Fruit fly (Drosophila melanogaster): ENCODE results near the gene CG12974.

Gene CG12974

DNA sequence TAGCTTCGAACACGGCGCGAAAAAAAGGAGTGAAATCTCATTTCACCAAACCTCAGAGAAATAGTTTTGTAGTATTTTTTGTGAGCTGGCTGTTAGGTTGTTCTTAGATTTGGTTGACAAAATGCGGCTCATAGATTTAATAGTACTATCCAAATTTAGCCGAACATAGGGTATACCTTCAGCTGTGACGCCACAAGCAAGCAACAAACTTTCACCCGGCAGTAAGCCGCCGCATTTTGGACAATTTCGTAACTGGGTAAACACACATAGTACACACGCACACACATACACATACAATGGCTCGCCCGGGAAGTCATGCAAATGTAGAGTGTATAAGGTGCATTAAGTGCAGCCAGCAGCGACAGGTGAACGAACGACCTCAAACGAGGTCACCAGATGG lies 26.5 kb downstream of the CG12974 start:
- TF ChIP-seq Eip75B (GFP tag; optimal IDR thresholded peaks at IDR 0.05) (no peak), Blimp-1 (GFP tag; optimal IDR thresholded peaks at IDR 0.05) (no peak), CG8632 (GFP tag; optimal IDR thresholded peaks at IDR 0.05) (no peak), pdm3 (GFP tag; optimal IDR thresholded peaks at IDR 0.05) (peak; percentile 13), dac (GFP tag; optimal IDR thresholded peaks at IDR 0.05) (peak; percentile 55), acj6 (GFP tag; optimal IDR thresholded peaks at IDR 0.05) (no peak), Gug (GFP tag; IDR thresholded peaks at IDR 0.05) (no peak), CG32006 (GFP tag; optimal IDR thresholded peaks at IDR 0.05) (peak; percentile 84), Met (GFP tag; optimal IDR thresholded peaks at IDR 0.05) (no peak), Sox102F (GFP tag; optimal IDR thresholded peaks at IDR 0.05) (no peak), CG8119 (GFP tag; IDR thresholded peaks at IDR 0.05) (peak; percentile 72), Hr38 (GFP tag; optimal IDR thresholded peaks at IDR 0.05) (no peak), CG31627 (GFP tag; optimal IDR thresholded peaks at IDR 0.05) (no peak), Eip93F (GFP tag; optimal IDR thresholded peaks at IDR 0.05) (no peak), OdsH (GFP tag; optimal IDR thresholded peaks at IDR 0.05) (peak; percentile 46), fkh (GFP tag; optimal IDR thresholded peaks at IDR 0.05) (peak; percentile 31), lz (GFP tag; optimal IDR thresholded peaks at IDR 0.05) (no peak), Eip78C (GFP tag) (peak; percentile 88), CG15336 (GFP tag; IDR thresholded peaks at IDR 0.05) (peak; percentile 49), topi (GFP tag; optimal IDR thresholded peaks at IDR 0.05) (no peak), CG6854 (GFP tag; optimal IDR thresholded peaks at IDR 0.05) (no peak), Sox15 (GFP tag; optimal IDR thresholded peaks at IDR 0.05) (no peak), Ets21C (GFP tag; optimal IDR thresholded peaks at IDR 0.05) (no peak), CG3919 (GFP tag; optimal IDR thresholded peaks at IDR 0.05) (peak; percentile 35), Ets96B (tag; optimal IDR thresholded peaks at IDR 0.05) (no peak), Lpt (GFP tag; optimal IDR thresholded peaks at IDR 0.05) (no peak), achi (GFP tag; optimal IDR thresholded peaks at IDR 0.05) (peak; percentile 18), CG3032 (tag; optimal IDR thresholded peaks at IDR 0.05) (no peak), Smox (GFP tag; optimal IDR thresholded peaks at IDR 0.05) (no peak), CG6276 (GFP tag; optimal IDR thresholded peaks at IDR 0.05) (peak; percentile 47), Hr4 (GFP tag; optimal IDR thresholded peaks at IDR 0.05) (peak; percentile 77), CG8319 (GFP tag; optimal IDR thresholded peaks at IDR 0.05) (no peak), eg (GFP tag; IDR thresholded peaks at IDR 0.05) (peak; percentile 55; the same call in 2 of the 3 replicates), CG11762 (GFP tag; optimal IDR thresholded peaks at IDR 0.05; ENCODE audit: insufficient read depth) (no peak), net (GFP tag; optimal IDR thresholded peaks at IDR 0.05) (peak; percentile 2), CG6163 (GFP tag; IDR thresholded peaks at IDR 0.05) (peak; percentile 10; the same call in 1 of the 3 replicates), salr (GFP tag; optimal IDR thresholded peaks at IDR 0.05) (peak in 1 of 2 experiments; percentile 40), CG6792 (GFP tag; optimal IDR thresholded peaks at IDR 0.05) (no peak), CG7368 (GFP tag; optimal IDR thresholded peaks at IDR 0.05) (peak; percentile 1), Hr39 (GFP tag; optimal IDR thresholded peaks at IDR 0.05) (no peak), CG4318 (GFP tag; optimal IDR thresholded peaks at IDR 0.05) (peak; percentile 66), dsx (GFP tag; optimal IDR thresholded peaks at IDR 0.05; ENCODE audit: poor library complexity, severe bottlenecking) (no peak), CG9139 (GFP tag; optimal IDR thresholded peaks at IDR 0.05) (no peak), ss (GFP tag; optimal IDR thresholded peaks at IDR 0.05) (no peak)

- TF ChIP-seq Gug (GFP tag; IDR thresholded peaks at IDR 0.05) (no peak), dsx (GFP tag; optimal IDR thresholded peaks at IDR 0.05; ENCODE audit: poor library complexity, severe bottlenecking) (peak; percentile 45), Sox14 (GFP tag; optimal IDR thresholded peaks at IDR 0.05) (no peak), CG4318 (GFP tag; optimal IDR thresholded peaks at IDR 0.05) (no peak), CG31627 (GFP tag; optimal IDR thresholded peaks at IDR 0.05) (no peak), Eip78C (GFP tag) (peak; percentile 65)
Measured at dm6 chr3L:21257731-21258130, 28.0 kb downstream of the CG12974 start, which contains the start of gene CG43218. CG43218 (plus strand) TSS chr3L:21258020.

Measured in whole organism, prepupa.